Worm (Caenorhabditis elegans) whole organism, young adult: ENCODE measurements around the gene Y46G5A.8.
"Not testable (repeated sequence)": the region's sequence is repeated elsewhere in the genome, so short reads cannot be mapped to it uniquely, and the experiment has no call there.

Source experiments
- C06A6.2 ChIP-seq: fragments of 200-800 bp; sonication (Bioruptor generic); conservative IDR thresholded peaks from 2 replicates; pipeline ENCODE4 v1.3.6; 2022; ENCODE audit warnings: missing genetic modification characterization, missing compliant biosample characterization
- Y53G8AR.9 ChIP-seq: fragments of 200-800 bp; sonication (Bioruptor generic); conservative IDR thresholded peaks from 2 replicates; pipeline ENCODE4 v1.3.6; 2022; ENCODE audit warnings: missing genetic modification reagents, missing genetic modification characterization, missing compliant biosample characterization
- ama-1 ChIP-seq, 3 experiments: fragments of 150-350 bp in 1 of 3; sonication (generic microtip) in 2 of 3; optimal IDR thresholded peaks; 2 replicates each; lab custom pipeline; 2014 to 2018; ENCODE audit warnings: missing biosample characterization in 2 of 3, missing genetic modification characterization in 2 of 3, missing genetic modification reagents in 2 of 3
- hlh-12 ChIP-seq: sonication (generic microtip); optimal IDR thresholded peaks from 2 replicates; lab custom pipeline; 2016; ENCODE audit warnings: missing genetic modification characterization, missing compliant biosample characterization
- madf-8 ChIP-seq: fragments of 200-800 bp; sonication (Bioruptor generic); conservative IDR thresholded peaks from 2 replicates; pipeline ENCODE4 v1.3.6; 2022; ENCODE audit warnings: missing genetic modification reagents, missing genetic modification characterization, missing compliant biosample characterization
- pha-4 ChIP-seq: fragments of 150-350 bp; sonication (generic microtip); optimal IDR thresholded peaks from 2 replicates; lab custom pipeline; 2014; ENCODE audit warnings: missing biosample characterization, missing genetic modification reagents, missing genetic modification characterization
- rec-8 ChIP-seq, 2 experiments: sonication (generic microtip); optimal IDR thresholded peaks; 2 replicates each; lab custom pipeline; 2016; ENCODE audit warnings: mild to moderate bottlenecking in 2 of 2, missing genetic modification characterization in 2 of 2, missing genetic modification reagents in 2 of 2, missing genotype in 2 of 2, missing biosample characterization in 1 of 2, missing compliant biosample characterization in 1 of 2, moderate library complexity in 1 of 2
- repo-1 ChIP-seq: sonication (generic microtip); optimal IDR thresholded peaks from 2 replicates; lab custom pipeline; 2017; ENCODE audit warnings: mild to moderate bottlenecking, missing genetic modification characterization, missing compliant biosample characterization
- snpc-1.3 ChIP-seq: sonication (generic microtip); optimal IDR thresholded peaks from 2 replicates; lab custom pipeline; 2017; ENCODE audit warnings: missing genetic modification characterization, mild to moderate bottlenecking, missing compliant biosample characterization, antibody characterized with exemption, moderate library complexity, missing genotype, missing genetic modification reagents; ENCODE audit not compliant: insufficient read depth
- snpc-4 ChIP-seq, 5 experiments: fragments of 150-350 bp in 1 of 5; sonication (generic microtip) in 4 of 5; optimal IDR thresholded peaks; 2 replicates each; lab custom pipeline; 2014 to 2018; ENCODE audit warnings: missing genetic modification characterization in 5 of 5, missing biosample characterization in 3 of 5, antibody characterized with exemption in 2 of 5, mild to moderate bottlenecking in 2 of 5, missing compliant biosample characterization in 2 of 5, missing genotype in 2 of 5, moderate library complexity in 2 of 5, missing genetic modification reagents in 1 of 5
- ztf-26 ChIP-seq: sonication (generic microtip); optimal IDR thresholded peaks from 2 replicates; lab custom pipeline; 2017; ENCODE audit warnings: missing genetic modification characterization, missing compliant biosample characterization
- ztf-3 ChIP-seq: fragments of 200-800 bp; sonication (Bioruptor generic); optimal IDR thresholded peaks from 2 replicates; lab custom pipeline; 2018; ENCODE audit warnings: mild to moderate bottlenecking, missing genetic modification characterization, missing compliant biosample characterization

DNA sequence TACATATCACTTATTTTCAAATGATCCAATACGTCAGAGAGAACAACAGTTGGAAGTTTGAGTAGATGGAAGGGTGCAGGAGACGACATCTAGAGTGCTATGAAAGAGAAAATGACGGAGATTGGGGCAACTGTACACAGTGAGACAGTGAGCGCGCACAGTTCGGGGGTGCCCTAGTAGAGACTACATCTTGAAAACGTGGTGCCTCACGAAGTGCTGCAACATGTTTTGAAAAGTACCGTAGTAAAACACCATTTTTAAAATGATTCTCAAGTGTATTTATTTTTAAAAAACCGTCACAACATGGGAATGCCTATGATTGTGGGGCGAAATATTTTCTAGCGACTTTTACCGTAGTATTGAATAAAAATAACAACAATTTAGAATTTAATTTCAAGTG is 2.4 kb upstream of the Y46G5A.8 start, which contains the start of gene Y46G5A.39:
- TF ChIP-seq pha-4; repo-1 (tag; lab: Kevin White, UChicago); rec-8 (tag; optimal IDR thresholded peaks at IDR 0.05; lab: Kevin White, UChicago); ama-1 (optimal IDR thresholded peaks at IDR 0.05; lab: Kevin White, UChicago); ama-1 (GFP tag; optimal IDR thresholded peaks at IDR 0.05; lab: Kevin White, UChicago); snpc-4 (GFP tag; optimal IDR thresholded peaks at IDR 0.05; lab: Kevin White, UChicago); snpc-4 (tag; optimal IDR thresholded peaks at IDR 0.05; lab: Kevin White, UChicago); madf-8 (GFP tag; lab: Robert Waterston, UW); ztf-3 (GFP tag; lab: Kevin White, UChicago); Y53G8AR.9 (GFP tag; lab: Robert Waterston, UW); C06A6.2; hlh-12 (tag; lab: Kevin White, UChicago); ztf-26 (tag; lab: Kevin White, UChicago); snpc-1.3 (tag; lab: Kevin White, UChicago): not testable (repeated sequence)
